Worm (Caenorhabditis elegans): ENCODE measurements around the gene Y17G9B.4.

The Y17G9B.4 gene

ce11 chrIV:4705922-4706321 lies 46.0 kb upstream of the Y17G9B.4 start:
- TF ChIP-seq F55B11.4 (tag; optimal IDR thresholded peaks at IDR 0.05; ENCODE audit: borderline replicate concordance, insufficient read depth) (no peak), nhr-27 (tag; optimal IDR thresholded peaks at IDR 0.05) (peak; percentile 43)

- TF ChIP-seq F37B4.10 (GFP tag; IDR thresholded peaks at IDR 0.05): no peak
- TF ChIP-seq tbp1 (GFP tag; optimal IDR thresholded peaks at IDR 0.05): no peak
- no peak for TF ChIP-seq egl-44 (GFP tag; IDR thresholded peaks at IDR 0.05)
- peak; percentile 55 for TF ChIP-seq chd-7 (tag; optimal IDR thresholded peaks at IDR 0.05)
- 0 out of 2 replicates have a peak, but pooled peaks have one; percentile 36 for TF ChIP-seq ceh-58 (GFP tag; IDR thresholded peaks at IDR 0.05)
- no peak for TF ChIP-seq K11D2.4 (GFP tag; IDR thresholded peaks at IDR 0.05)
- TF ChIP-seq mxl-1 (tag; optimal IDR thresholded peaks at IDR 0.05): no peak
- TF ChIP-seq lag-1 (GFP tag; IDR thresholded peaks at IDR 0.05): no peak
- peak; percentile 71 for TF ChIP-seq F52B5.7 (tag; optimal IDR thresholded peaks at IDR 0.05)
- no peak for TF ChIP-seq F39B2.1 (GFP tag; IDR thresholded peaks at IDR 0.05)
- TF ChIP-seq snpc-3.4 (tag; optimal IDR thresholded peaks at IDR 0.05): no peak
- TF ChIP-seq ceh-100 (GFP tag; IDR thresholded peaks at IDR 0.05): no peak
- no peak for TF ChIP-seq tlf-1 (GFP tag; optimal IDR thresholded peaks at IDR 0.05)
- no peak for TF ChIP-seq madf-3 (GFP tag; IDR thresholded peaks at IDR 0.05)
- no peak for TF ChIP-seq F22D6.2 (tag; optimal IDR thresholded peaks at IDR 0.05)
- TF ChIP-seq Y56A3A.18 (GFP tag; IDR thresholded peaks at IDR 0.05): no peak
- TF ChIP-seq pha-4 (tag; optimal IDR thresholded peaks at IDR 0.05): no peak
- no peak; the same call in 1 of the 2 replicates for TF ChIP-seq B0336.3 (GFP tag; IDR thresholded peaks at IDR 0.05)
- TF ChIP-seq mcd-1 (GFP tag; IDR thresholded peaks at IDR 0.05): peak; percentile 34
- TF ChIP-seq F57C9.4 (tag; optimal IDR thresholded peaks at IDR 0.05): no peak
- no peak for TF ChIP-seq aptf-3 (GFP tag; IDR thresholded peaks at IDR 0.05)
- TF ChIP-seq attf-5 (GFP tag; optimal IDR thresholded peaks at IDR 0.05): no peak
- TF ChIP-seq F57A8.1 (GFP tag; optimal IDR thresholded peaks at IDR 0.05): no peak
- TF ChIP-seq F23B12.7 (tag; optimal IDR thresholded peaks at IDR 0.05; ENCODE audit: insufficient read depth): no peak
- TF ChIP-seq T07F8.4 (tag; optimal IDR thresholded peaks at IDR 0.05): no peak
- TF ChIP-seq ztf-6 (GFP tag; IDR thresholded peaks at IDR 0.05): no peak
- no peak for TF ChIP-seq pbrm-1 (GFP tag; IDR thresholded peaks at IDR 0.05)
- no peak for TF ChIP-seq him-1 (tag; optimal IDR thresholded peaks at IDR 0.05)
- no peak for TF ChIP-seq ceh-27 (GFP tag; optimal IDR thresholded peaks at IDR 0.05)
- no peak for TF ChIP-seq nhr-80 (tag; optimal IDR thresholded peaks at IDR 0.05)
- TF ChIP-seq unc-62 (GFP tag; optimal IDR thresholded peaks at IDR 0.05): no peak
- peak; percentile 77 for TF ChIP-seq zfh-2 (GFP tag; conservative IDR thresholded peaks at IDR 0.05)
- TF ChIP-seq lin-35 (GFP tag; optimal IDR thresholded peaks at IDR 0.05): no peak
- TF ChIP-seq B0261.1 (tag; optimal IDR thresholded peaks at IDR 0.05): no peak
- no peak for TF ChIP-seq ZK185.1 (tag; optimal IDR thresholded peaks at IDR 0.05; ENCODE audit: poor library complexity, severe bottlenecking)
- TF ChIP-seq hsf-1 (GFP tag; IDR thresholded peaks at IDR 0.05): no peak
- TF ChIP-seq D2030.7 (GFP tag; IDR thresholded peaks at IDR 0.05): no peak
- TF ChIP-seq die-1 (tag; optimal IDR thresholded peaks at IDR 0.05): no peak
- no peak for TF ChIP-seq Y53F4B.3 (GFP tag; IDR thresholded peaks at IDR 0.05)
- no peak for TF ChIP-seq dpl-1 (GFP tag; optimal IDR thresholded peaks at IDR 0.05)
- TF ChIP-seq gei-17 (GFP tag; optimal IDR thresholded peaks at IDR 0.05): no peak
- TF ChIP-seq hmg-20 (GFP tag; IDR thresholded peaks at IDR 0.05): no peak
- no peak for TF ChIP-seq ets-4 (GFP tag; optimal IDR thresholded peaks at IDR 0.05)
- TF ChIP-seq madf-6 (GFP tag; IDR thresholded peaks at IDR 0.05): peak; percentile 53
- TF ChIP-seq xnd-1 (tag; optimal IDR thresholded peaks at IDR 0.05): peak; percentile 0
- TF ChIP-seq mes-4 (tag; optimal IDR thresholded peaks at IDR 0.05): peak; percentile 18
Measured at ce11 chrIV:4710459-4710858, 41.5 kb upstream of the Y17G9B.4 start, which contains the start of gene cif-1. TSS of gene cif-1 (minus strand) at chrIV:4710755.

Measured in whole organism, young adult.